Worm (Caenorhabditis elegans) whole organism, late embryonic: ENCODE data around the gene bed-2.

Source experiments
- C38D4.7 ChIP-seq: fragments of 200-800 bp; sonication (Bioruptor generic); optimal IDR thresholded peaks from 2 replicates; lab custom pipeline; 2018; ENCODE audit warnings: mild to moderate bottlenecking, missing genetic modification characterization, moderate library complexity, missing compliant biosample characterization
- K09A11.1 ChIP-seq: sonication (generic microtip); optimal IDR thresholded peaks from 2 replicates; lab custom pipeline; 2017; ENCODE audit warnings: antibody characterized with exemption, mild to moderate bottlenecking, missing genetic modification characterization, missing compliant biosample characterization; ENCODE audit not compliant: insufficient read depth
- ceh-22 ChIP-seq: sonication (generic microtip); optimal IDR thresholded peaks from 2 replicates; lab custom pipeline; 2017; ENCODE audit warnings: missing biosample characterization, missing genetic modification characterization
- ceh-24 ChIP-seq: sonication (generic microtip); optimal IDR thresholded peaks from 2 replicates; lab custom pipeline; 2016; ENCODE audit warnings: mild to moderate bottlenecking, missing genetic modification characterization, missing compliant biosample characterization
- ceh-34 ChIP-seq: sonication (generic microtip); optimal IDR thresholded peaks from 2 replicates; lab custom pipeline; 2016; ENCODE audit warnings: mild to moderate bottlenecking, missing genetic modification characterization, missing compliant biosample characterization
- ceh-48 ChIP-seq: sonication (generic microtip); optimal IDR thresholded peaks from 2 replicates; lab custom pipeline; 2016; ENCODE audit warnings: missing genetic modification characterization, inconsistent platforms, missing compliant biosample characterization
- che-1 ChIP-seq: sonication (generic microtip); optimal IDR thresholded peaks from 2 replicates; lab custom pipeline; 2016; ENCODE audit warnings: mild to moderate bottlenecking, missing genetic modification characterization, missing compliant biosample characterization
- dve-1 ChIP-seq: sonication (generic microtip); optimal IDR thresholded peaks from 2 replicates; lab custom pipeline; 2017; ENCODE audit warnings: antibody characterized with exemption, mild to moderate bottlenecking, missing genetic modification characterization, missing compliant biosample characterization
- elt-2 ChIP-seq: sonication (generic microtip); optimal IDR thresholded peaks from 2 replicates; lab custom pipeline; 2016; ENCODE audit warnings: missing genetic modification reagents, missing genetic modification characterization, missing compliant biosample characterization
- elt-4 ChIP-seq: sonication (generic microtip); optimal IDR thresholded peaks from 2 replicates; lab custom pipeline; 2016; ENCODE audit warnings: missing genetic modification characterization, missing compliant biosample characterization
- ets-4 ChIP-seq: sonication (generic microtip); optimal IDR thresholded peaks from 2 replicates; lab custom pipeline; 2016; ENCODE audit warnings: missing genetic modification characterization, missing compliant biosample characterization
- eyg-1 ChIP-seq: sonication (generic microtip); optimal IDR thresholded peaks from 2 replicates; lab custom pipeline; 2016; ENCODE audit warnings: missing genotype, missing genetic modification characterization, missing compliant biosample characterization
- fax-1 ChIP-seq: sonication (generic microtip); optimal IDR thresholded peaks from 2 replicates; lab custom pipeline; 2016; ENCODE audit warnings: missing genotype, missing genetic modification characterization, missing compliant biosample characterization
- fkh-6 ChIP-seq: sonication (generic microtip); optimal IDR thresholded peaks from 2 replicates; lab custom pipeline; 2016; ENCODE audit warnings: missing genetic modification characterization, missing compliant biosample characterization
- gmeb-2 ChIP-seq: sonication (generic microtip); optimal IDR thresholded peaks from 2 replicates; lab custom pipeline; 2016; ENCODE audit warnings: missing genetic modification characterization, inconsistent platforms, missing compliant biosample characterization
- hlh-6 ChIP-seq: sonication (generic microtip); optimal IDR thresholded peaks from 2 replicates; lab custom pipeline; 2016; ENCODE audit warnings: missing genotype, missing genetic modification characterization, missing compliant biosample characterization
- hlh-8 ChIP-seq: sonication (generic microtip); optimal IDR thresholded peaks from 2 replicates; lab custom pipeline; 2016; ENCODE audit warnings: missing genotype, missing genetic modification characterization, missing compliant biosample characterization
- lim-6 ChIP-seq: sonication (generic microtip); optimal IDR thresholded peaks from 2 replicates; lab custom pipeline; 2016; ENCODE audit warnings: missing genetic modification characterization, missing compliant biosample characterization
- madf-2 ChIP-seq: sonication (generic microtip); optimal IDR thresholded peaks from 2 replicates; lab custom pipeline; 2017; ENCODE audit warnings: missing genetic modification characterization, missing compliant biosample characterization
- mec-3 ChIP-seq: sonication (generic microtip); optimal IDR thresholded peaks from 2 replicates; lab custom pipeline; 2016; ENCODE audit warnings: borderline replicate concordance, missing genetic modification characterization, missing compliant biosample characterization
- nfya-1 ChIP-seq: sonication (generic microtip); optimal IDR thresholded peaks from 2 replicates; lab custom pipeline; 2017; ENCODE audit warnings: missing genetic modification characterization, mild to moderate bottlenecking, missing compliant biosample characterization, antibody characterized with exemption, moderate library complexity
- nhr-232 ChIP-seq: sonication (generic microtip); optimal IDR thresholded peaks from 2 replicates; lab custom pipeline; 2016; ENCODE audit warnings: missing genetic modification characterization, missing compliant biosample characterization
- npax-4 ChIP-seq: sonication (generic microtip); optimal IDR thresholded peaks from 2 replicates; lab custom pipeline; 2016; ENCODE audit warnings: missing genetic modification characterization, missing compliant biosample characterization
- odd-2 ChIP-seq: sonication (generic microtip); optimal IDR thresholded peaks from 2 replicates; lab custom pipeline; 2017; ENCODE audit warnings: antibody characterized with exemption, mild to moderate bottlenecking, missing genetic modification characterization, missing compliant biosample characterization
- pax-1 ChIP-seq: fragments of 150-350 bp; optimal IDR thresholded peaks from 2 replicates; lab custom pipeline; 2014; ENCODE audit warnings: missing biosample characterization, missing genetic modification characterization
- pha-2 ChIP-seq: sonication (generic microtip); optimal IDR thresholded peaks from 2 replicates; lab custom pipeline; 2017; ENCODE audit warnings: mild to moderate bottlenecking, missing genetic modification characterization, missing compliant biosample characterization
- ref-2 ChIP-seq: sonication (generic microtip); optimal IDR thresholded peaks from 2 replicates; lab custom pipeline; 2016; ENCODE audit warnings: missing genetic modification characterization, missing compliant biosample characterization
- rnt-1 ChIP-seq: sonication (generic microtip); optimal IDR thresholded peaks from 2 replicates; lab custom pipeline; 2016; ENCODE audit warnings: missing genetic modification characterization, missing compliant biosample characterization
- syd-9 ChIP-seq: sonication (generic microtip); optimal IDR thresholded peaks from 2 replicates; lab custom pipeline; 2016; ENCODE audit warnings: mild to moderate bottlenecking, missing genetic modification characterization, moderate library complexity, missing compliant biosample characterization
- tbx-2 ChIP-seq: sonication (generic microtip); optimal IDR thresholded peaks from 2 replicates; lab custom pipeline; 2016; ENCODE audit warnings: missing genetic modification characterization, missing compliant biosample characterization
- ttx-3 ChIP-seq: sonication (generic microtip); optimal IDR thresholded peaks from 2 replicates; lab custom pipeline; 2016; ENCODE audit warnings: missing genetic modification reagents, missing genetic modification characterization, missing compliant biosample characterization
- unc-42 ChIP-seq: sonication (generic microtip); optimal IDR thresholded peaks from 2 replicates; lab custom pipeline; 2016; ENCODE audit warnings: missing genotype, missing genetic modification characterization, missing compliant biosample characterization
- zip-5 ChIP-seq: sonication (generic microtip); optimal IDR thresholded peaks from 2 replicates; lab custom pipeline; 2016; ENCODE audit warnings: missing genetic modification characterization, missing compliant biosample characterization
- ztf-16 ChIP-seq: sonication (generic microtip); optimal IDR thresholded peaks from 2 replicates; lab custom pipeline; 2017; ENCODE audit warnings: missing genetic modification characterization, missing compliant biosample characterization

Gene bed-2

DNA sequence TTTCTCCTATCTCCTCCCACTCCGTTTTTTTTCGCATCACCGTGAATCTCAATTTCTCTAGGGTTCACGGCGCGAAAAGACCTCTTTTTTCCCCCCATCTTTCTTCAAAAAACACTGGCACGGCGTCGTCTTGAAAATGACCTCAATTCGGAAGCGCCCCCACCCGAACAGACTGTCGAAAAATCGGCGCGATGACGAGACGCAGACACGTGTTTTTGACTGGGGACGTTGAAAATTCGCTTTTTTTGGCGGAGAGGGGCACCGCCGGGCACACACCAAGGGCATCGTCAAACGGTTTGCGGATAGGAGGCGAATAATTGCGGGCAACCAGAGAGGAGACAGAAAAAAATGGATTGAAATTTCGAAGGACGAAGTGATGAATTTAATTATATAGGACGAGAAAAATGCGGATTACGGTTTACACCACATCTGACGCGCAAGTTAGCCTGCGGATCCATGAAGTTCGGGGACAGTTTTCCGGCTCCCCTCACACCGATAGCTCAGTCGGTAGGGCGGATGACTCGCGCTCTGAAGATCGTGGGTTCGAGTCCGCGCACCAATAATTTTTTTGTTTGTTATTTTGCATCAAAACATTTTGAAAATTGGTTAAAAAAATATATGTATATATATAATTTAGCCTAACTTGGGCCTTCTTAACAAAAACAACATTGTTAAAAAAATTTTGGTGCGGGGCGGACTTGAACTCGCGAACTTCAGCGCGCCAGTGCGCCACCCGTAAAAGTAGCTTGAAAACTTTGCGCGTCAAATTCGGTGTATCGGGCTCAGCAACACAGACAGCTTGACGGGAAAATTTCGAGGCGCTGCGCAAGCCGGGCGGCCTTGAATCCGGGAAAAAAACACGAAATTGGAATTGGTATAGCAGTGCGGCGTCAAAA lies 8.1 kb upstream of the bed-2 start:
- TF ChIP-seq ets-4 (tag; lab: Kevin White, UChicago) = no peak
- TF ChIP-seq gmeb-2 = no peak
- TF ChIP-seq zip-5 (tag; lab: Kevin White, UChicago) = no peak
- TF ChIP-seq odd-2 = no peak
- TF ChIP-seq rnt-1 (tag; lab: Kevin White, UChicago) = no peak
- no peak for TF ChIP-seq ref-2
- TF ChIP-seq pha-2 (tag; lab: Kevin White, UChicago) = no peak
- TF ChIP-seq eyg-1 (tag; lab: Kevin White, UChicago) = no peak
- TF ChIP-seq pax-1 = no peak

DNA sequence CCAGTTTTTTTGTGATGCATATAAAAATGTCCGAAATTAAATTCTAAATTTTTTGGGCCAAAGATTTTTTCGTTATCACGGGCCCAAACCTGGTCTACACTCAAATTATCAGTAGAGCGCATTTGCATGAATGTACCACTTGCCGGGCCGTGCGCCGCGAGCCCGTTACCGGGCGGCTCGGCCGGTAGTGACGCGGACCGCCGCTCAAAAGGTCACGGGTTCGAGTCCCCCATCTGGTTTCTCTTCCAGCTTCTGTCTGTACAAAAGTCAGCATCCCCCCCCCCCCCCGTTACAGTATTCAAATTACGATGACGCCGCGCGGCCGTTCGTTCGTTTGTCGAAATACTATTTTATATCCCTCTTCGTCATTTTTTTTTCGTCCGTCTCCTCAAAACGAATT lies 6.7 kb upstream of the bed-2 start:
- no peak for TF ChIP-seq fkh-6 (tag; lab: Kevin White, UChicago)
- no peak for TF ChIP-seq mec-3 (tag; lab: Kevin White, UChicago)
- no peak for TF ChIP-seq lim-6 (tag; lab: Kevin White, UChicago)
- TF ChIP-seq ceh-34 (tag; lab: Kevin White, UChicago) = no peak
- no peak for TF ChIP-seq ets-4 (tag; lab: Kevin White, UChicago)
- no peak for TF ChIP-seq eyg-1 (tag; lab: Kevin White, UChicago)
- TF ChIP-seq, all 69 proteins: peak for 0

DNA sequence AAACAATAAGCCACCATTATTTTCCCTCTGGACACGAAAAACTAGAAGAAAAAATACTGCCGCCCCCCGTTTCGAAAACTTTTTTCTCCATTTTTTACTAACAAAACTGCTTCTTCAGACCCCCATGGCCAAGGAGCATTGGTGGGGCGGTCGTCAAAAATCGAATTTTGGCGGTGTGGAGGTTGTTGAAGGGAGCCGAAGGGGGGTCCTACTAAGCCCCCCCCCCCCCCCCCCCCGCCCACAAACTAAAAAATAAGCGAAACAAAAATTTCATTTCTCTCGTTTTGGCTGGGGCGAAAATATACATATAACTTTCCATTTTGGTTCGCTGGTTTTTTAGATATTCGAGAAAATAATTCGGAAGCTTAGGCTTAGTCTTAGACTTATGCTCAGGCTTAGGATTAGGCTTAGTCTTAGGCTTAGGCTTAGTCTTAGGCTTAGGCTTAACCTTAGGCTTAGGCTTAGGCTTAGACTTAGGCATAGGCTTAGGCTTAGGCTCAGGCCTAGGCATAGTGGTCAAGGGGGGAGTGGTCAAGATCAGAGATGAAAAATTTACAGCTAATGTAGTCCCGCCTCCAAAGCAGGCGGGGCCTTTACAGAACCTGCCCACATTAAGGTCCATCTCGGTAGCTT lies 4.2 kb upstream of the bed-2 start:
- TF ChIP-seq ceh-24 (tag; lab: Kevin White, UChicago) (no peak), tbx-2 (tag; lab: Kevin White, UChicago) (no peak), hlh-8 (tag; lab: Kevin White, UChicago) (no peak), ceh-48 (no peak), ttx-3 (tag; lab: Kevin White, UChicago) (no peak), hlh-6 (tag; lab: Kevin White, UChicago) (no peak), nfya-1 (no peak), pax-1 (no peak)

DNA sequence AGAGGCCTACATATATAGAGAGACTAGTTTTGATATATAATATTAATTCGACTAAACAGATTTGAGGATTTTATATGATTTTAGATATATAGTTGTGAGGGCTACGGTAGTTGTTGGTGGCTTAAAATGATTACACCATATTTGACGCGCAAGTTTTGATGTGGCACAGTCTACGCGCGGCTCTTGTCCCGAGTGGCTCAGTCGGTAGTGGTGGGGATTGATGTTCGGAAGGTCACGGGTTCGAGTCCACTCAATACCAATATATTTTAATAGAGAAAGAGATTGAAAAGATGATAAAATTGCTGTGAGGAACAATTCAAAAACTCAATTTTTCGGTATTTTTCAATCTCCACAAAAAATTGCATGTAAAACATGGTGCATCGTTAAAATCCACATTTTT lies 2.3 kb upstream of the bed-2 start:
- TF ChIP-seq syd-9 (tag; lab: Kevin White, UChicago) (no peak), nfya-1 (no peak), nhr-232 (tag; lab: Kevin White, UChicago) (no peak), elt-4 (tag; lab: Kevin White, UChicago) (no peak), C38D4.7 (GFP tag; lab: Kevin White, UChicago) (no peak), K09A11.1 (tag; lab: Kevin White, UChicago) (no peak), unc-42 (tag; lab: Kevin White, UChicago) (no peak), madf-2 (no peak), fkh-6 (tag; lab: Kevin White, UChicago) (no peak), elt-2 (tag; lab: Kevin White, UChicago) (no peak), fax-1 (tag; lab: Kevin White, UChicago) (no peak), npax-4 (tag; lab: Kevin White, UChicago) (no peak), pax-1 (no peak), ceh-22 (tag; lab: Kevin White, UChicago) (no peak), dve-1 (no peak), zip-5 (tag; lab: Kevin White, UChicago) (no peak), ttx-3 (tag; lab: Kevin White, UChicago) (no peak), che-1 (tag; lab: Kevin White, UChicago) (no peak), ztf-16 (no peak)
